Worm (Caenorhabditis elegans) whole organism, L4/young adult: ENCODE data around the gene C13E3.1.

Experiments used
- W03F9.2 ChIP-seq: fragments of 150-350 bp; optimal IDR thresholded peaks from 2 replicates; lab custom pipeline; 2014; ENCODE audit warnings: missing biosample characterization, missing genetic modification characterization
- him-1 ChIP-seq: sonication (generic microtip); optimal IDR thresholded peaks from 2 replicates; lab custom pipeline; 2016; ENCODE audit warnings: missing genotype, missing genetic modification reagents, missing genetic modification characterization, missing compliant biosample characterization

ce11 chrX:8866563-8866962 is 26.3 kb upstream of the C13E3.1 start, which contains the start of gene ins-9:
- TF ChIP-seq W03F9.2 (tag; lab: Kevin White, UChicago) = no peak
- TF ChIP-seq him-1 (tag; lab: Kevin White, UChicago) = no peak
